5 worm cellular contexts compared by ENCODE assay signal in the genomic region with DNA sequence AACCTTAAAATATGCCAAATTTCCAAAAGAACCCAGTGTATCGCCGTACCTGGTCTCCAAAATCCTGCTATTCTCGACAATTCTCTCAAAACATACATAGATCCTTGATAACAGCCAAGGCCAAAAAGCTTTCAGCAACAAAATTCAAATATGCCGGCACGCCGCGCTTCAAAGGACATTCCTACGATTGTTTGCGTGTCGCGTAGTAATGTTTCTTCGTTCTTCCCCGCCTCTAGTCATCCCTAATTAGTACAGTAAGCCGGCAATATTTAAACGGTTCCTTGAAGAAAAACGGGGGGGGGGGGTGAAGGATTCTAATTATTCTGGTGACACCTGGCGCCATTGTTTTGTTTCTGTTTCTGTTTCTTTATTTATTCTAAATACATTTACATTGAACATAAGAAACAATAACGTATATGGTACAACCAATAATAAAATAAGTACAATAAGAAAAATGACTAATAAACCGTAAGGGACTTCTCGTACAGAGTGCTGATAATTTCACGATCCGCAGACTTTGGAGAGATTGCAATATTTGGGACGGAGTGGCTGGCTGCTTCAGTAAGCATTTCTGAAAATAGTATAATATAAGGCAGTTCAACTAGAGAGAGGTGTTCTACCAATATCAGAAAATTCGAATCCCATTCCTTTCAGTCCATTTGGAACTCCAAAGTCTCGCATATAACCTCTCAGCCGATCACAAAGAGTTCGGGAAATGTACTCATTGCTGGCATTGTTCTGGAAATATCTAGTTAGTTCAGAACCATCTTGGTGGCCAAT.
TF ChIP-seq lines count a peak whose summit lies in the region.

No protein-coding gene starts in this region.

TF ChIP-seq in whole organism, L1 larva, 84 proteins besides CTCF, POLR2A, EP300 and RAD21 (continues in another document):
- TF ChIP-seq sox-4 (tag; optimal IDR thresholded peaks at IDR 0.05; lab: Kevin White, UChicago) = no peak
- no peak for TF ChIP-seq nhr-11 (tag; optimal IDR thresholded peaks at IDR 0.05; lab: Kevin White, UChicago)
- peak; percentile 64 for TF ChIP-seq ama-1 (optimal IDR thresholded peaks at IDR 0.05; lab: Kevin White, UChicago)
- TF ChIP-seq rnt-1 (tag; optimal IDR thresholded peaks at IDR 0.05; lab: Kevin White, UChicago) = no peak
- TF ChIP-seq mdl-1 (tag; optimal IDR thresholded peaks at IDR 0.05; lab: Kevin White, UChicago) = no peak
- peak; percentile 47 for TF ChIP-seq nhr-90 (tag; optimal IDR thresholded peaks at IDR 0.05; lab: Kevin White, UChicago; ENCODE audit: poor library complexity)
- TF ChIP-seq xbp-1 (tag; optimal IDR thresholded peaks at IDR 0.05; lab: Kevin White, UChicago) = no peak
- no peak for TF ChIP-seq hlh-17 (GFP tag; optimal IDR thresholded peaks at IDR 0.05; lab: Kevin White, UChicago; ENCODE audit: borderline replicate concordance)
- TF ChIP-seq ceh-8 (GFP tag; optimal IDR thresholded peaks at IDR 0.05; lab: Kevin White, UChicago) = no peak
- TF ChIP-seq egl-13 (tag; optimal IDR thresholded peaks at IDR 0.05; lab: Kevin White, UChicago) = no peak
- TF ChIP-seq sup-37 (GFP tag; optimal IDR thresholded peaks at IDR 0.05; lab: Kevin White, UChicago) = no peak
- TF ChIP-seq snu-23 (GFP tag; optimal IDR thresholded peaks at IDR 0.05; lab: Kevin White, UChicago) = peak; percentile 23
- no peak for TF ChIP-seq tlp-1 (tag; optimal IDR thresholded peaks at IDR 0.05; lab: Kevin White, UChicago)
- no peak for TF ChIP-seq ztf-4 (tag; optimal IDR thresholded peaks at IDR 0.05; lab: Kevin White, UChicago)
- no peak for TF ChIP-seq fos-1 (tag; optimal IDR thresholded peaks at IDR 0.05; lab: Kevin White, UChicago)
- no peak for TF ChIP-seq sptf-1 (tag; optimal IDR thresholded peaks at IDR 0.05; lab: Kevin White, UChicago)
- TF ChIP-seq nhr-85 (tag; lab: Kevin White, UChicago) = peak; percentile 38

TF ChIP-seq in whole organism, L2 larva, 48 proteins besides CTCF, POLR2A, EP300 and RAD21:
- TF ChIP-seq ZK546.5 (tag; optimal IDR thresholded peaks at IDR 0.05; lab: Kevin White, UChicago) (no peak), ztf-1 (GFP tag; conservative IDR thresholded peaks at IDR 0.05; lab: Robert Waterston, UW) (no peak), nhr-77 (tag; optimal IDR thresholded peaks at IDR 0.05; lab: Kevin White, UChicago) (no peak), elt-3 (tag; optimal IDR thresholded peaks at IDR 0.05; lab: Kevin White, UChicago) (no peak), sma-3 (GFP tag; optimal IDR thresholded peaks at IDR 0.05; lab: Kevin White, UChicago) (peak; percentile 4), C34F6.9 (tag; optimal IDR thresholded peaks at IDR 0.05; lab: Kevin White, UChicago) (no peak), mdl-1 (tag; optimal IDR thresholded peaks at IDR 0.05; lab: Kevin White, UChicago) (no peak), nhr-21 (tag; optimal IDR thresholded peaks at IDR 0.05; lab: Kevin White, UChicago) (peak; percentile 3), ama-1 (optimal IDR thresholded peaks at IDR 0.05; lab: Kevin White, UChicago) (no peak), nhr-23 (tag; optimal IDR thresholded peaks at IDR 0.05; lab: Kevin White, UChicago) (no peak), nhr-25 (tag; optimal IDR thresholded peaks at IDR 0.05; lab: Kevin White, UChicago) (no peak), nhr-11 (tag; optimal IDR thresholded peaks at IDR 0.05; lab: Kevin White, UChicago) (no peak), snpc-4 (tag; optimal IDR thresholded peaks at IDR 0.05; lab: Kevin White, UChicago) (no peak), sem-4 (tag; optimal IDR thresholded peaks at IDR 0.05; lab: Kevin White, UChicago) (no peak), Y55F3AM.14 (GFP tag; optimal IDR thresholded peaks at IDR 0.05; lab: Kevin White, UChicago) (peak; percentile 38)

TF ChIP-seq in whole organism, L3 larva, 47 proteins besides CTCF, POLR2A, EP300 and RAD21:
- TF ChIP-seq nhr-67 (tag; optimal IDR thresholded peaks at IDR 0.05; lab: Kevin White, UChicago) = no peak
- TF ChIP-seq egl-27 (tag; optimal IDR thresholded peaks at IDR 0.05; lab: Kevin White, UChicago) = no peak
- peak; percentile 85 for TF ChIP-seq ama-1 (optimal IDR thresholded peaks at IDR 0.05; lab: Kevin White, UChicago)
- TF ChIP-seq elt-2 (tag; optimal IDR thresholded peaks at IDR 0.05; lab: Kevin White, UChicago) = peak; percentile 25
- peak; percentile 39 for TF ChIP-seq nhr-43 (tag; optimal IDR thresholded peaks at IDR 0.05; lab: Kevin White, UChicago; ENCODE audit: poor library complexity, severe bottlenecking)
TF ChIP-seq in whole organism, L3 larva: peak in this region for 3.

TF ChIP-seq in whole organism, L4 larva, 104 proteins besides CTCF, POLR2A, EP300 and RAD21 (continues in another document):
- TF ChIP-seq ceh-28 (tag; optimal IDR thresholded peaks at IDR 0.05; lab: Kevin White, UChicago) = no peak
- peak; percentile 88 for TF ChIP-seq zfp-3 (GFP tag; conservative IDR thresholded peaks at IDR 0.05; lab: Robert Waterston, UW)
- TF ChIP-seq php-3 (GFP tag; IDR thresholded peaks at IDR 0.05; lab: Robert Waterston, UW) = 0 out of 2 replicates have a peak, but pooled peaks have one; percentile 47
- TF ChIP-seq unc-62 (GFP tag; optimal IDR thresholded peaks at IDR 0.05 in 1 of 2; lab: Kevin White, UChicago) = peak in 1 of 2 experiments; percentile 62
- no peak for TF ChIP-seq unc-62 (tag; optimal IDR thresholded peaks at IDR 0.05; lab: Kevin White, UChicago)
- no peak for TF ChIP-seq nhr-11 (tag; optimal IDR thresholded peaks at IDR 0.05; lab: Kevin White, UChicago)
- TF ChIP-seq F37D6.2 (tag; optimal IDR thresholded peaks at IDR 0.05; lab: Kevin White, UChicago) = no peak
- peak; percentile 64 for TF ChIP-seq mdt-29 (GFP tag; IDR thresholded peaks at IDR 0.05; lab: Robert Waterston, UW)
- no peak for TF ChIP-seq nhr-76 (tag; optimal IDR thresholded peaks at IDR 0.05; lab: Kevin White, UChicago)
- no peak for TF ChIP-seq egl-43 (GFP tag; IDR thresholded peaks at IDR 0.05; lab: Robert Waterston, UW)
- TF ChIP-seq madf-9 (GFP tag; conservative IDR thresholded peaks at IDR 0.05; lab: Robert Waterston, UW) = no peak
- peak; percentile 24; the same call in 1 of the 2 replicates for TF ChIP-seq nhr-42 (GFP tag; IDR thresholded peaks at IDR 0.05; lab: Robert Waterston, UW)
- no peak for TF ChIP-seq tag-97 (GFP tag; IDR thresholded peaks at IDR 0.05; lab: Robert Waterston, UW)
- no peak for TF ChIP-seq lsy-2 (tag; optimal IDR thresholded peaks at IDR 0.05; lab: Kevin White, UChicago)
- peak; percentile 72 for TF ChIP-seq T26A8.4 (GFP tag; IDR thresholded peaks at IDR 0.05; lab: Robert Waterston, UW)
- peak; percentile 40 for TF ChIP-seq lin-13 (GFP tag; optimal IDR thresholded peaks at IDR 0.05; lab: Kevin White, UChicago)
- TF ChIP-seq Y75B8A.6 (GFP tag; IDR thresholded peaks at IDR 0.05; lab: Robert Waterston, UW) = no peak
- TF ChIP-seq tra-1 (GFP tag; IDR thresholded peaks at IDR 0.05; lab: Robert Waterston, UW) = no peak
- TF ChIP-seq lin-1 (GFP tag; IDR thresholded peaks at IDR 0.05; lab: Robert Waterston, UW) = 0 out of 2 replicates have a peak, but pooled peaks have one; percentile 7
- no peak for TF ChIP-seq egl-27 (tag; optimal IDR thresholded peaks at IDR 0.05; lab: Kevin White, UChicago)
- no peak for TF ChIP-seq set-16 (GFP tag; IDR thresholded peaks at IDR 0.05; lab: Robert Waterston, UW)
- TF ChIP-seq lin-29 (GFP tag; IDR thresholded peaks at IDR 0.05; lab: Robert Waterston, UW) = no peak
- TF ChIP-seq ceh-20 (GFP tag; IDR thresholded peaks at IDR 0.05; lab: Robert Waterston, UW) = no peak
- TF ChIP-seq lim-7 (GFP tag; IDR thresholded peaks at IDR 0.05; lab: Robert Waterston, UW) = peak; percentile 67
- TF ChIP-seq F10B5.3 (tag; optimal IDR thresholded peaks at IDR 0.05; lab: Kevin White, UChicago) = no peak

TF ChIP-seq in whole organism, young adult, 124 proteins besides CTCF, POLR2A, EP300 and RAD21 (continues in another document):
- TF ChIP-seq F55B11.4 (tag; optimal IDR thresholded peaks at IDR 0.05; lab: Kevin White, UChicago; ENCODE audit: borderline replicate concordance, insufficient read depth) = no peak
- no peak for TF ChIP-seq hrde-1 (tag; optimal IDR thresholded peaks at IDR 0.05; lab: Kevin White, UChicago; ENCODE audit: borderline replicate concordance)
- TF ChIP-seq snpc-1.3 (tag; optimal IDR thresholded peaks at IDR 0.05; lab: Kevin White, UChicago; ENCODE audit: insufficient read depth) = no peak
- TF ChIP-seq unc-62 (GFP tag; optimal IDR thresholded peaks at IDR 0.05; lab: Kevin White, UChicago) = no peak
- no peak for TF ChIP-seq F57C9.4 (tag; optimal IDR thresholded peaks at IDR 0.05; lab: Kevin White, UChicago)
- TF ChIP-seq Y53F4B.3 (GFP tag; IDR thresholded peaks at IDR 0.05; lab: Robert Waterston, UW) = no peak
- no peak for TF ChIP-seq nhr-120 (GFP tag; IDR thresholded peaks at IDR 0.05; lab: Robert Waterston, UW)
- TF ChIP-seq F37B4.10 (GFP tag; IDR thresholded peaks at IDR 0.05; lab: Robert Waterston, UW) = no peak
- no peak for TF ChIP-seq tbx-9 (tag; optimal IDR thresholded peaks at IDR 0.05; lab: Kevin White, UChicago; ENCODE audit: borderline replicate concordance)
- no peak for TF ChIP-seq efl-1 (GFP tag; optimal IDR thresholded peaks at IDR 0.05; lab: Kevin White, UChicago)
- TF ChIP-seq C06A6.2 (GFP tag; conservative IDR thresholded peaks at IDR 0.05; lab: Robert Waterston, UW) = peak; percentile 22; the same call in 1 of the 2 replicates
- no peak for TF ChIP-seq mxl-1 (tag; optimal IDR thresholded peaks at IDR 0.05; lab: Kevin White, UChicago)
- TF ChIP-seq madf-6 (GFP tag; IDR thresholded peaks at IDR 0.05; lab: Robert Waterston, UW) = peak; percentile 24; the same call in 1 of the 2 replicates
- peak; percentile 70; the same call in 1 of the 2 replicates for TF ChIP-seq nfyb-1 (GFP tag; IDR thresholded peaks at IDR 0.05; lab: Robert Waterston, UW)
- peak; percentile 13 for TF ChIP-seq attf-5 (GFP tag; optimal IDR thresholded peaks at IDR 0.05; lab: Kevin White, UChicago)
- no peak for TF ChIP-seq mel-28 (tag; optimal IDR thresholded peaks at IDR 0.05; lab: Kevin White, UChicago; ENCODE audit: borderline replicate concordance)
- peak; percentile 55 for TF ChIP-seq F22D6.2 (tag; optimal IDR thresholded peaks at IDR 0.05; lab: Kevin White, UChicago)
- TF ChIP-seq lin-35 (GFP tag; optimal IDR thresholded peaks at IDR 0.05; lab: Kevin White, UChicago) = no peak
- no peak for TF ChIP-seq dpff-1 (tag; optimal IDR thresholded peaks at IDR 0.05; lab: Kevin White, UChicago)
- TF ChIP-seq mes-4 (tag; optimal IDR thresholded peaks at IDR 0.05; lab: Kevin White, UChicago) = no peak
- TF ChIP-seq rcor-1 (GFP tag; IDR thresholded peaks at IDR 0.05; lab: Robert Waterston, UW) = no peak
- peak; percentile 21 for TF ChIP-seq lin-54 (GFP tag; optimal IDR thresholded peaks at IDR 0.05; lab: Kevin White, UChicago)
- peak; percentile 47; the same call in 1 of the 2 replicates for TF ChIP-seq lin-26 (GFP tag; IDR thresholded peaks at IDR 0.05; lab: Robert Waterston, UW)
- no peak for TF ChIP-seq lsl-1 (GFP tag; optimal IDR thresholded peaks at IDR 0.05; lab: Kevin White, UChicago)
- peak; percentile 43 for TF ChIP-seq athp-1 (tag; optimal IDR thresholded peaks at IDR 0.05; lab: Kevin White, UChicago)
- TF ChIP-seq attf-6 (GFP tag; IDR thresholded peaks at IDR 0.05; lab: Robert Waterston, UW) = no peak
- no peak for TF ChIP-seq D2030.7 (GFP tag; IDR thresholded peaks at IDR 0.05; lab: Robert Waterston, UW)
- peak; percentile 75 for TF ChIP-seq B0336.3 (GFP tag; IDR thresholded peaks at IDR 0.05; lab: Robert Waterston, UW)
